Worm (Caenorhabditis elegans) whole organism, L2 larva: Measurements from ENCODE around the gene Y17G9A.4.

Source experiments
- nhr-11 ChIP-seq: fragments of 150-350 bp; optimal IDR thresholded peaks from 2 replicates; lab custom pipeline; 2014; ENCODE audit warnings: missing biosample characterization, missing genetic modification characterization
- nhr-12 ChIP-seq: fragments of 150-350 bp; optimal IDR thresholded peaks from 2 replicates; lab custom pipeline; 2014; ENCODE audit warnings: missing biosample characterization, missing genetic modification characterization
- nhr-77 ChIP-seq: fragments of 150-350 bp; optimal IDR thresholded peaks from 2 replicates; lab custom pipeline; 2014; ENCODE audit warnings: missing biosample characterization, missing genetic modification characterization

- TF ChIP-seq nhr-77, result no peak
- no peak for TF ChIP-seq nhr-11 (tag; lab: Kevin White, UChicago)
- TF ChIP-seq nhr-12 (tag; lab: Kevin White, UChicago), result no peak
Observed at ce11 chrIV:4846793-4847192, 14.6 kb downstream of the Y17G9A.4 start, which contains the start of gene tat-2.
